Worm (Caenorhabditis elegans) whole organism, L1 larva: ENCODE results near the gene R05F9.11.
"Not testable (repeated sequence)": the region's sequence is repeated elsewhere in the genome, so short reads cannot be mapped to it uniquely, and the experiment has no call there.

Experiments
- C04F5.9 ChIP-seq: sonication (generic microtip); optimal IDR thresholded peaks from 2 replicates; lab custom pipeline; 2016; ENCODE audit warnings: missing genetic modification characterization, missing compliant biosample characterization
- C16A3.4 ChIP-seq: fragments of 150-350 bp; optimal IDR thresholded peaks from 2 replicates; lab custom pipeline; 2014; ENCODE audit warnings: missing biosample characterization, missing genetic modification characterization
- C34B4.2 ChIP-seq: sonication (generic microtip); optimal IDR thresholded peaks from 2 replicates; lab custom pipeline; 2017; ENCODE audit warnings: mild to moderate bottlenecking, missing genetic modification characterization, missing compliant biosample characterization
- Y116A8C.19 ChIP-seq: sonication (generic microtip); optimal IDR thresholded peaks from 2 replicates; lab custom pipeline; 2016; ENCODE audit warnings: missing compliant biosample characterization, missing genetic modification characterization, borderline replicate concordance
- aha-1 ChIP-seq: fragments of 150-350 bp; optimal IDR thresholded peaks from 2 replicates; lab custom pipeline; 2014; ENCODE audit warnings: missing biosample characterization, missing genetic modification characterization
- alr-1 ChIP-seq: fragments of 200-800 bp; sonication (Bioruptor generic); optimal IDR thresholded peaks from 2 replicates; lab custom pipeline; 2018; ENCODE audit warnings: borderline replicate concordance, mild to moderate bottlenecking, missing genetic modification characterization, missing compliant biosample characterization
- aly-2 ChIP-seq: fragments of 150-350 bp; optimal IDR thresholded peaks from 2 replicates; lab custom pipeline; 2014; ENCODE audit warnings: missing biosample characterization, missing genetic modification characterization
- ceh-63 ChIP-seq: fragments of 200-800 bp; sonication (Bioruptor generic); optimal IDR thresholded peaks from 2 replicates; lab custom pipeline; 2018; ENCODE audit warnings: mild to moderate bottlenecking, missing genetic modification characterization, missing compliant biosample characterization
- ceh-82 ChIP-seq, 3 experiments: fragments of 150-350 bp in 1 of 3; sonication (generic microtip) in 2 of 3; optimal IDR thresholded peaks; 2 replicates each; lab custom pipeline; 2014 to 2017; ENCODE audit warnings: missing biosample characterization in 3 of 3, missing genetic modification characterization in 3 of 3
- ceh-88 ChIP-seq: fragments of 200-800 bp; sonication (Bioruptor generic); IDR thresholded peaks from 2 replicates; pipeline ENCODE4 v1.3.6; 2022; ENCODE audit warnings: missing genetic modification characterization, missing compliant biosample characterization
- ceh-90 ChIP-seq: sonication (generic microtip); optimal IDR thresholded peaks from 2 replicates; lab custom pipeline; 2016; ENCODE audit warnings: missing genetic modification characterization, missing compliant biosample characterization
- ces-1 ChIP-seq: fragments of 150-350 bp; optimal IDR thresholded peaks from 2 replicates; lab custom pipeline; 2014; ENCODE audit warnings: missing biosample characterization, missing genetic modification reagents, missing genetic modification characterization
- dpl-1 ChIP-seq, 3 experiments: fragments of 150-350 bp in 2 of 3; sonication (generic microtip) in 1 of 3; optimal IDR thresholded peaks; 2 replicates each; lab custom pipeline; 2014 to 2017; ENCODE audit warnings: missing biosample characterization in 3 of 3, missing genetic modification characterization in 3 of 3, missing genetic modification reagents in 3 of 3
- dsc-1 ChIP-seq: sonication (generic microtip); optimal IDR thresholded peaks from 2 replicates; lab custom pipeline; 2016; ENCODE audit warnings: mild to moderate bottlenecking, missing genetic modification characterization, missing compliant biosample characterization
- efl-1 ChIP-seq, 4 experiments: fragments of 150-350 bp; optimal IDR thresholded peaks in 3 of 4; peaks in 1 of 4; 1 replicate in 1 of 4; 2 replicates in 3 of 4; lab custom pipeline; 2014; ENCODE audit warnings: missing biosample characterization in 2 of 4, missing genetic modification characterization in 2 of 4, missing genetic modification reagents in 2 of 4
- egl-13 ChIP-seq: sonication (generic microtip); optimal IDR thresholded peaks from 2 replicates; lab custom pipeline; 2016; ENCODE audit warnings: missing genotype, missing genetic modification reagents, missing genetic modification characterization, missing compliant biosample characterization
- elt-2 ChIP-seq: sonication (generic microtip); optimal IDR thresholded peaks from 2 replicates; lab custom pipeline; 2016; ENCODE audit warnings: missing genetic modification characterization, mild to moderate bottlenecking, inconsistent platforms, missing compliant biosample characterization, missing genetic modification reagents
- ets-5 ChIP-seq: fragments of 200-800 bp; sonication (Bioruptor generic); IDR thresholded peaks from 2 replicates; pipeline ENCODE4 v1.3.6; 2022; ENCODE audit warnings: missing genetic modification characterization, missing compliant biosample characterization
- fkh-8 ChIP-seq: sonication (generic microtip); optimal IDR thresholded peaks from 2 replicates; lab custom pipeline; 2016; ENCODE audit warnings: mild to moderate bottlenecking, missing genetic modification characterization, missing compliant biosample characterization
- grh-1 ChIP-seq: fragments of 200-800 bp; sonication (Bioruptor generic); IDR thresholded peaks from 2 replicates; pipeline ENCODE4 v1.3.6; 2022; ENCODE audit warnings: missing genetic modification reagents, missing genetic modification characterization, missing compliant biosample characterization
- irx-1 ChIP-seq: sonication (generic microtip); optimal IDR thresholded peaks from 2 replicates; lab custom pipeline; 2016; ENCODE audit warnings: missing genetic modification characterization, missing compliant biosample characterization
- isw-1 ChIP-seq: fragments of 200-800 bp; sonication (Bioruptor generic); IDR thresholded peaks from 2 replicates; pipeline ENCODE4 v1.3.6; 2022; ENCODE audit warnings: missing genetic modification characterization, missing compliant biosample characterization
- jun-1 ChIP-seq: fragments of 150-350 bp; optimal IDR thresholded peaks from 2 replicates; lab custom pipeline; 2014; ENCODE audit warnings: missing biosample characterization, missing genetic modification reagents, missing genetic modification characterization
- lin-13 ChIP-seq: fragments of 150-350 bp; optimal IDR thresholded peaks from 2 replicates; lab custom pipeline; 2014; ENCODE audit warnings: missing biosample characterization, missing genetic modification reagents, missing genetic modification characterization
- lin-14 ChIP-seq: fragments of 200-800 bp; sonication (Bioruptor generic); optimal IDR thresholded peaks from 2 replicates; lab custom pipeline; 2018; ENCODE audit warnings: mild to moderate bottlenecking, missing genetic modification characterization, moderate library complexity, missing compliant biosample characterization
- lin-39 ChIP-seq: fragments of 150-350 bp; optimal IDR thresholded peaks from 2 replicates; lab custom pipeline; 2014; ENCODE audit warnings: missing biosample characterization, missing genetic modification reagents, missing genetic modification characterization
- lir-3 ChIP-seq: sonication (generic microtip); optimal IDR thresholded peaks from 2 replicates; lab custom pipeline; 2016; ENCODE audit warnings: mild to moderate bottlenecking, missing genetic modification characterization, moderate library complexity, missing compliant biosample characterization; ENCODE audit not compliant: poor library complexity
- lsy-2 ChIP-seq, 2 experiments: fragments of 150-350 bp; optimal IDR thresholded peaks; 2 replicates each; lab custom pipeline; 2014; ENCODE audit warnings: missing biosample characterization in 2 of 2, missing genetic modification characterization in 2 of 2
- mab-9 ChIP-seq: fragments of 200-800 bp; sonication (Bioruptor generic); IDR thresholded peaks from 2 replicates; pipeline ENCODE4 v1.3.6; 2022; ENCODE audit warnings: missing genetic modification reagents, missing genetic modification characterization, missing compliant biosample characterization
- mdl-1 ChIP-seq, 2 experiments: fragments of 150-350 bp; optimal IDR thresholded peaks; 2 replicates each; lab custom pipeline; 2014 to 2017; ENCODE audit warnings: missing biosample characterization in 2 of 2, missing genetic modification characterization in 2 of 2, inconsistent platforms in 1 of 2
- nhr-12 ChIP-seq: sonication (generic microtip); optimal IDR thresholded peaks from 2 replicates; lab custom pipeline; 2017; ENCODE audit warnings: missing biosample characterization, missing genetic modification characterization
- nhr-20 ChIP-seq: sonication (generic microtip); optimal IDR thresholded peaks from 2 replicates; lab custom pipeline; 2016; ENCODE audit warnings: mild to moderate bottlenecking, missing genetic modification characterization, missing compliant biosample characterization
- nhr-28 ChIP-seq: fragments of 150-350 bp; optimal IDR thresholded peaks from 2 replicates; lab custom pipeline; 2014; ENCODE audit warnings: missing biosample characterization, missing genetic modification characterization
- nhr-47 ChIP-seq: sonication (generic microtip); optimal IDR thresholded peaks from 2 replicates; lab custom pipeline; 2016; ENCODE audit warnings: mild to moderate bottlenecking, missing genetic modification characterization, moderate library complexity, missing compliant biosample characterization
- nhr-76 ChIP-seq: sonication (generic microtip); optimal IDR thresholded peaks from 2 replicates; lab custom pipeline; 2017; ENCODE audit warnings: missing biosample characterization, missing genetic modification characterization
- nhr-77 ChIP-seq: fragments of 150-350 bp; optimal IDR thresholded peaks from 2 replicates; lab custom pipeline; 2014; ENCODE audit warnings: missing biosample characterization, missing genetic modification characterization
- nhr-84 ChIP-seq: sonication (generic microtip); optimal IDR thresholded peaks from 2 replicates; lab custom pipeline; 2017; ENCODE audit warnings: missing biosample characterization, missing genetic modification characterization
- nhr-90 ChIP-seq: sonication (generic microtip); optimal IDR thresholded peaks from 2 replicates; lab custom pipeline; 2016; ENCODE audit warnings: mild to moderate bottlenecking, missing genetic modification characterization, missing compliant biosample characterization; ENCODE audit not compliant: poor library complexity
- pqm-1 ChIP-seq: sonication (generic microtip); optimal IDR thresholded peaks from 3 replicates; lab custom pipeline; 2017; ENCODE audit warnings: missing biosample characterization, missing genetic modification characterization
- skn-1 ChIP-seq: fragments of 150-350 bp; optimal IDR thresholded peaks from 2 replicates; lab custom pipeline; 2014; ENCODE audit warnings: missing biosample characterization, missing genetic modification characterization
- snpc-4 ChIP-seq: fragments of 150-350 bp; optimal IDR thresholded peaks from 2 replicates; lab custom pipeline; 2014; ENCODE audit warnings: missing biosample characterization, missing genetic modification characterization
- sptf-1 ChIP-seq: fragments of 150-350 bp; optimal IDR thresholded peaks from 2 replicates; lab custom pipeline; 2014; ENCODE audit warnings: missing biosample characterization, missing genetic modification characterization
- swsn-7 ChIP-seq: sonication (generic microtip); optimal IDR thresholded peaks from 2 replicates; lab custom pipeline; 2016; ENCODE audit warnings: missing genetic modification characterization, missing compliant biosample characterization
- tlp-1 ChIP-seq: fragments of 150-350 bp; optimal IDR thresholded peaks from 2 replicates; lab custom pipeline; 2014; ENCODE audit warnings: missing biosample characterization, missing genetic modification characterization
- unc-30 ChIP-seq: sonication (generic microtip); optimal IDR thresholded peaks from 2 replicates; lab custom pipeline; 2017; ENCODE audit warnings: missing biosample characterization, missing genetic modification characterization
- unc-62 ChIP-seq: fragments of 150-350 bp; optimal IDR thresholded peaks from 2 replicates; lab custom pipeline; 2014; ENCODE audit warnings: missing biosample characterization, missing genetic modification reagents, missing genetic modification characterization
- unc-86 ChIP-seq: sonication (generic microtip); optimal IDR thresholded peaks from 2 replicates; lab custom pipeline; 2016; ENCODE audit warnings: missing genetic modification characterization, missing compliant biosample characterization
- unc-98 ChIP-seq: fragments of 200-800 bp; sonication (Bioruptor generic); IDR thresholded peaks from 2 replicates; pipeline ENCODE4 v1.3.6; 2022; ENCODE audit warnings: missing genetic modification characterization, missing compliant biosample characterization
- xbp-1 ChIP-seq: sonication (generic microtip); optimal IDR thresholded peaks from 2 replicates; lab custom pipeline; 2016; ENCODE audit warnings: missing genetic modification characterization, missing compliant biosample characterization
- zag-1 ChIP-seq: fragments of 150-350 bp; optimal IDR thresholded peaks from 2 replicates; lab custom pipeline; 2014; ENCODE audit warnings: missing biosample characterization, missing genetic modification characterization
- ztf-11 ChIP-seq, 2 experiments: sonication (generic microtip); optimal IDR thresholded peaks; 2 replicates each; lab custom pipeline; 2016 to 2017; ENCODE audit warnings: missing genetic modification characterization in 2 of 2, missing biosample characterization in 1 of 2, missing compliant biosample characterization in 1 of 2

Gene R05F9.11

DNA sequence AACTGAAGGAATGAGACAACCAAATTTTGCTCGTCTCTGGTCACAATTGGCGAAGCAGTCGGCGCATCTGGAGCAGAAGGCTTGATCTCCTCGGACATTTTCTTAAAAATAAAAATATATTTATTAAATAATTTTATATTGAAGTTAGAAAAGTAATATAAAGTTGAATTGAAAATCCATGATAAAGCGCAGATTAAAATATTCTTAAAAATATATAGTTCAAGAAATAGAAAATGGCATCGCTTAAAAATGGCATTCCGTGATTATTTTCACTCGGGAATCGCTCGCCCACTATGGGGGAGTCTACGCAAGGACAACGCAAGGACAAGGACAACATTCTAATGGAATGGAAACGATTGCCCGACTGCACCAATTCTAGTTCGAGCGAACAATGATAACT is 10.3 kb downstream of the R05F9.11 start, which contains the start of gene sgt-1:
Gene sgt-1 (minus strand): TSS at position 101 of the 400 bp plus-strand sequence.
- not testable (repeated sequence) for TF ChIP-seq nhr-76 (tag; lab: Kevin White, UChicago); tlp-1; irx-1 (tag; lab: Kevin White, UChicago)

DNA sequence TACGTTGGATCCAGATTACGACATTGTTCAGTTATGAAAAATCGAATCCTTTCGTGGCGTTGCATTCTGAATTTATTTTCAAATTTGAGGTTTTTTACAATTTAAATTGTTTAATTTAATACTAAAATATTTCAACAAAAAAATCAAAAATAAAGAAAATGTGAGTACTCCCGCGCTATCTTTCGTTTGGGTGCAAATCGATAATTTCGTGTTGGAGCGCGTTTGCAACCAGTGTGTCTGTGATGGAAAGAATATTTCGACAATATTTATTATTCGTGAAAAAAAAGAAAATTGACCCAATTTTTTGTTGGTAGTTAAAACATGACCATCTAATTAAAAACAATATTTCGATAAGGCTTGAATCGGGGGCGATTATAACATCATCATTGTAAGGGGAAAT is 12.0 kb downstream of the R05F9.11 start, which contains the start of gene R05F9.9:
Gene R05F9.9 (minus strand): TSS at position 66 of the 400 bp plus-strand sequence.
- TF ChIP-seq unc-86 (tag; lab: Kevin White, UChicago) (no peak), ets-5 (GFP tag; lab: Robert Waterston, UW) (no peak), mdl-1 (tag; optimal IDR thresholded peaks at IDR 0.05; lab: Kevin White, UChicago) (no peak), elt-2 (tag; lab: Kevin White, UChicago) (peak; percentile 71), ceh-90 (no peak), ceh-88 (GFP tag; lab: Robert Waterston, UW) (no peak), nhr-76 (tag; lab: Kevin White, UChicago) (no peak), tlp-1 (no peak), lin-39 (no peak), dsc-1 (tag; lab: Kevin White, UChicago) (no peak), lir-3 (tag; lab: Kevin White, UChicago) (no peak), skn-1 (peak; percentile 35), irx-1 (tag; lab: Kevin White, UChicago) (no peak), ces-1 (no peak), lsy-2 (tag; optimal IDR thresholded peaks at IDR 0.05; lab: Kevin White, UChicago) (peak; percentile 43 to 54), xbp-1 (tag; lab: Kevin White, UChicago) (peak; percentile 7), unc-30 (tag; lab: Kevin White, UChicago) (no peak), C16A3.4 (tag; lab: Kevin White, UChicago) (no peak), ceh-82 (tag; optimal IDR thresholded peaks at IDR 0.05; lab: Kevin White, UChicago) (peak in 1 of 3 experiments; percentile 40), aha-1 (no peak), grh-1 (GFP tag; lab: Robert Waterston, UW) (no peak), aly-2 (tag; lab: Kevin White, UChicago) (peak; percentile 24), nhr-77 (tag; lab: Kevin White, UChicago) (no peak), unc-62 (GFP tag; lab: Kevin White, UChicago) (no peak), ztf-11 (tag; optimal IDR thresholded peaks at IDR 0.05; lab: Kevin White, UChicago) (no peak), nhr-28 (tag; lab: Kevin White, UChicago) (no peak), egl-13 (no peak), jun-1 (tag; lab: Kevin White, UChicago) (no peak), Y116A8C.19 (tag; lab: Kevin White, UChicago) (no peak), nhr-47 (tag; lab: Kevin White, UChicago) (peak; percentile 3), unc-98 (no peak), snpc-4 (tag; lab: Kevin White, UChicago) (no peak), efl-1 (optimal IDR thresholded peaks at IDR 0.05; lab: Kevin White, UChicago) (peak; percentile 39 to 49), efl-1 (GFP tag; optimal IDR thresholded peaks at IDR 0.05 in 1 of 2; lab: Kevin White, UChicago) (peak; percentile 66 to 93), sptf-1 (tag; lab: Kevin White, UChicago) (no peak), ceh-63 (GFP tag; lab: Kevin White, UChicago) (no peak), isw-1 (GFP tag; lab: Robert Waterston, UW) (no peak), pqm-1 (tag; lab: Kevin White, UChicago) (no peak), nhr-20 (tag; lab: Kevin White, UChicago) (peak; percentile 1), dpl-1 (GFP tag; optimal IDR thresholded peaks at IDR 0.05; lab: Kevin White, UChicago) (peak; percentile 24 to 73 (median 28)), zag-1 (no peak), alr-1 (tag; lab: Kevin White, UChicago) (no peak), mab-9 (GFP tag; lab: Robert Waterston, UW) (no peak), C34B4.2 (tag; lab: Kevin White, UChicago) (no peak), lin-13 (no peak), lin-14 (GFP tag; lab: Kevin White, UChicago) (peak; percentile 25), nhr-84 (tag; lab: Kevin White, UChicago) (no peak), C04F5.9 (tag; lab: Kevin White, UChicago) (no peak), nhr-12 (tag; lab: Kevin White, UChicago) (no peak), nhr-90 (tag; lab: Kevin White, UChicago) (peak; percentile 4), fkh-8 (tag; lab: Kevin White, UChicago) (no peak), swsn-7 (tag; lab: Kevin White, UChicago) (no peak)
